Worm (Caenorhabditis elegans) whole organism, young adult: Measurements from ENCODE around the gene spp-3.

ENCODE experiments used
- B0336.3 ChIP-seq: fragments of 200-800 bp; sonication (Bioruptor generic); IDR thresholded peaks from 2 replicates; pipeline ENCODE4 v1.3.6; 2022; ENCODE audit warnings: missing genetic modification characterization, missing compliant biosample characterization
- F33H1.4 ChIP-seq: fragments of 200-800 bp; sonication (Bioruptor generic); IDR thresholded peaks from 2 replicates; pipeline ENCODE4 v1.3.6; 2022; ENCODE audit warnings: missing genetic modification reagents, missing genetic modification characterization, missing compliant biosample characterization
- K11D2.4 ChIP-seq: fragments of 200-800 bp; sonication (Bioruptor generic); IDR thresholded peaks from 2 replicates; pipeline ENCODE4 v1.3.6; 2022; ENCODE audit warnings: missing genetic modification reagents, missing genetic modification characterization, missing compliant biosample characterization
- K12H6.12 ChIP-seq: fragments of 200-800 bp; sonication (Bioruptor generic); optimal IDR thresholded peaks from 2 replicates; lab custom pipeline; 2018; ENCODE audit warnings: mild to moderate bottlenecking, missing genetic modification characterization, missing compliant biosample characterization
- Y67H2A.10 ChIP-seq: fragments of 200-800 bp; sonication (Bioruptor generic); conservative IDR thresholded peaks from 2 replicates; pipeline ENCODE4 v1.3.6; 2022; ENCODE audit warnings: missing genetic modification reagents, missing genetic modification characterization, missing compliant biosample characterization
- Y79H2A.3 ChIP-seq: fragments of 200-800 bp; sonication (Bioruptor generic); conservative IDR thresholded peaks from 2 replicates; pipeline ENCODE4 v1.3.6; 2022; ENCODE audit warnings: missing genetic modification reagents, missing genetic modification characterization, missing compliant biosample characterization
- ZK185.1 ChIP-seq: sonication (generic microtip); optimal IDR thresholded peaks from 2 replicates; lab custom pipeline; 2016; ENCODE audit warnings: mild to moderate bottlenecking, missing genetic modification characterization, missing compliant biosample characterization; ENCODE audit not compliant: poor library complexity, severe bottlenecking
- aptf-2 ChIP-seq: fragments of 200-800 bp; sonication (Bioruptor generic); conservative IDR thresholded peaks from 2 replicates; pipeline ENCODE4 v1.3.6; 2022; ENCODE audit warnings: missing genetic modification reagents, missing genetic modification characterization, missing compliant biosample characterization
- bed-2 ChIP-seq: fragments of 200-800 bp; sonication (Bioruptor generic); IDR thresholded peaks from 2 replicates; pipeline ENCODE4 v1.3.6; 2022; ENCODE audit warnings: missing genetic modification reagents, missing genetic modification characterization, missing compliant biosample characterization
- cebp-1 ChIP-seq, 2 experiments: fragments of 200-800 bp in 1 of 2; sonication (Bioruptor generic) in 1 of 2; sonication (generic microtip) in 1 of 2; IDR thresholded peaks in 1 of 2; optimal IDR thresholded peaks in 1 of 2; 2 replicates each; pipeline versions ENCODE4 v1.3.6 to Lab custom; 2017 to 2022; ENCODE audit warnings: missing compliant biosample characterization in 2 of 2, missing genetic modification characterization in 2 of 2, mild to moderate bottlenecking in 1 of 2, missing genetic modification reagents in 1 of 2, moderate library complexity in 1 of 2
- cebp-2 ChIP-seq: fragments of 200-800 bp; sonication (Bioruptor generic); IDR thresholded peaks from 2 replicates; pipeline ENCODE4 v1.3.6; 2022; ENCODE audit warnings: missing genetic modification characterization, missing compliant biosample characterization
- ceh-40 ChIP-seq: fragments of 200-800 bp; sonication (Bioruptor generic); IDR thresholded peaks from 2 replicates; pipeline ENCODE4 v1.3.6; 2022; ENCODE audit warnings: missing genetic modification characterization, missing compliant biosample characterization
- chd-7 ChIP-seq: sonication (generic microtip); optimal IDR thresholded peaks from 2 replicates; lab custom pipeline; 2016; ENCODE audit warnings: mild to moderate bottlenecking, missing genetic modification characterization, moderate library complexity, missing compliant biosample characterization
- die-1 ChIP-seq: sonication (generic microtip); optimal IDR thresholded peaks from 2 replicates; lab custom pipeline; 2016; ENCODE audit warnings: missing genotype, mild to moderate bottlenecking, missing genetic modification characterization, missing compliant biosample characterization
- dox-1 ChIP-seq: fragments of 200-800 bp; sonication (Bioruptor generic); IDR thresholded peaks from 2 replicates; pipeline ENCODE4 v1.3.6; 2022; ENCODE audit warnings: missing genetic modification reagents, missing genetic modification characterization, missing compliant biosample characterization
- ekl-4 ChIP-seq: fragments of 200-800 bp; sonication (Bioruptor generic); IDR thresholded peaks from 2 replicates; pipeline ENCODE4 v1.3.6; 2022; ENCODE audit warnings: missing genetic modification reagents, missing genetic modification characterization, missing compliant biosample characterization
- ets-4 ChIP-seq: fragments of 200-800 bp; sonication (Bioruptor generic); optimal IDR thresholded peaks from 2 replicates; lab custom pipeline; 2018; ENCODE audit warnings: mild to moderate bottlenecking, missing genetic modification characterization, missing compliant biosample characterization
- gei-17 ChIP-seq: fragments of 200-800 bp; sonication (Bioruptor generic); optimal IDR thresholded peaks from 2 replicates; lab custom pipeline; 2018; ENCODE audit warnings: mild to moderate bottlenecking, missing genetic modification characterization, missing compliant biosample characterization
- hmg-1.2 ChIP-seq: fragments of 200-800 bp; sonication (Bioruptor generic); IDR thresholded peaks from 2 replicates; pipeline ENCODE4 v1.3.6; 2022; ENCODE audit warnings: missing genetic modification reagents, missing genetic modification characterization, missing compliant biosample characterization
- lin-26 ChIP-seq: fragments of 200-800 bp; sonication (Bioruptor generic); IDR thresholded peaks from 2 replicates; pipeline ENCODE4 v1.3.6; 2022; ENCODE audit warnings: missing genetic modification reagents, missing genetic modification characterization, missing compliant biosample characterization
- lsl-1 ChIP-seq: fragments of 200-800 bp; sonication (Bioruptor generic); optimal IDR thresholded peaks from 2 replicates; lab custom pipeline; 2018; ENCODE audit warnings: mild to moderate bottlenecking, missing genetic modification characterization, moderate library complexity, missing compliant biosample characterization
- lsy-27 ChIP-seq: sonication (generic microtip); optimal IDR thresholded peaks from 2 replicates; lab custom pipeline; 2017; ENCODE audit warnings: missing genetic modification characterization, mild to moderate bottlenecking, missing compliant biosample characterization, antibody characterized with exemption, missing genotype, borderline replicate concordance; ENCODE audit not compliant: insufficient read depth
- madf-8 ChIP-seq: fragments of 200-800 bp; sonication (Bioruptor generic); conservative IDR thresholded peaks from 2 replicates; pipeline ENCODE4 v1.3.6; 2022; ENCODE audit warnings: missing genetic modification reagents, missing genetic modification characterization, missing compliant biosample characterization
- mcd-1 ChIP-seq: fragments of 200-800 bp; sonication (Bioruptor generic); IDR thresholded peaks from 2 replicates; pipeline ENCODE4 v1.3.6; 2022; ENCODE audit warnings: missing genetic modification reagents, missing genetic modification characterization, missing compliant biosample characterization
- nfya-1 ChIP-seq: sonication (generic microtip); optimal IDR thresholded peaks from 2 replicates; lab custom pipeline; 2017; ENCODE audit warnings: antibody characterized with exemption, missing compliant biosample characterization, missing genetic modification characterization, borderline replicate concordance; ENCODE audit not compliant: insufficient read depth
- rcor-1 ChIP-seq: fragments of 200-800 bp; sonication (Bioruptor generic); IDR thresholded peaks from 2 replicates; pipeline ENCODE4 v1.3.6; 2022; ENCODE audit warnings: missing genetic modification reagents, missing genetic modification characterization, missing compliant biosample characterization
- rec-8 ChIP-seq, 2 experiments: sonication (generic microtip); optimal IDR thresholded peaks; 2 replicates each; lab custom pipeline; 2016; ENCODE audit warnings: mild to moderate bottlenecking in 2 of 2, missing genetic modification characterization in 2 of 2, missing genetic modification reagents in 2 of 2, missing genotype in 2 of 2, missing biosample characterization in 1 of 2, missing compliant biosample characterization in 1 of 2, moderate library complexity in 1 of 2
- sdz-38 ChIP-seq: sonication (generic microtip); optimal IDR thresholded peaks from 2 replicates; lab custom pipeline; 2016; ENCODE audit warnings: missing genotype, missing genetic modification characterization, missing compliant biosample characterization
- snpc-1.1 ChIP-seq: sonication (generic microtip); optimal IDR thresholded peaks from 2 replicates; lab custom pipeline; 2017; ENCODE audit warnings: missing genetic modification characterization, mild to moderate bottlenecking, missing compliant biosample characterization, antibody characterized with exemption, moderate library complexity, missing genotype, missing genetic modification reagents; ENCODE audit not compliant: insufficient read depth
- snpc-1.3 ChIP-seq: sonication (generic microtip); optimal IDR thresholded peaks from 2 replicates; lab custom pipeline; 2017; ENCODE audit warnings: missing genetic modification characterization, mild to moderate bottlenecking, missing compliant biosample characterization, antibody characterized with exemption, moderate library complexity, missing genotype, missing genetic modification reagents; ENCODE audit not compliant: insufficient read depth
- snpc-3.4 ChIP-seq: sonication (generic microtip); optimal IDR thresholded peaks from 2 replicates; lab custom pipeline; 2017; ENCODE audit warnings: missing genetic modification characterization, mild to moderate bottlenecking, missing compliant biosample characterization, antibody characterized with exemption, moderate library complexity, missing genotype, missing genetic modification reagents
- snpc-4 ChIP-seq, 5 experiments: fragments of 150-350 bp in 1 of 5; sonication (generic microtip) in 4 of 5; optimal IDR thresholded peaks; 2 replicates each; lab custom pipeline; 2014 to 2018; ENCODE audit warnings: missing genetic modification characterization in 5 of 5, missing biosample characterization in 3 of 5, antibody characterized with exemption in 2 of 5, mild to moderate bottlenecking in 2 of 5, missing compliant biosample characterization in 2 of 5, missing genotype in 2 of 5, moderate library complexity in 2 of 5, missing genetic modification reagents in 1 of 5
- tbx-9 ChIP-seq: sonication (generic microtip); optimal IDR thresholded peaks from 2 replicates; lab custom pipeline; 2016; ENCODE audit warnings: borderline replicate concordance, missing genetic modification characterization, inconsistent platforms, missing compliant biosample characterization
- unc-62 ChIP-seq: fragments of 150-350 bp; optimal IDR thresholded peaks from 2 replicates; lab custom pipeline; 2014; ENCODE audit warnings: missing biosample characterization, missing genetic modification reagents, missing genetic modification characterization
- zfh-2 ChIP-seq: fragments of 200-800 bp; sonication (Bioruptor generic); conservative IDR thresholded peaks from 2 replicates; pipeline ENCODE4 v1.3.6; 2022; ENCODE audit warnings: missing genetic modification reagents, missing genetic modification characterization, missing compliant biosample characterization
- ztf-25 ChIP-seq: fragments of 200-800 bp; sonication (Bioruptor generic); IDR thresholded peaks from 2 replicates; pipeline ENCODE4 v1.3.6; 2022; ENCODE audit warnings: missing genetic modification reagents, missing genetic modification characterization, missing compliant biosample characterization
- ztf-28 ChIP-seq: fragments of 200-800 bp; sonication (Bioruptor generic); IDR thresholded peaks from 2 replicates; pipeline ENCODE4 v1.3.6; 2022; ENCODE audit warnings: missing genetic modification reagents, missing genetic modification characterization, missing compliant biosample characterization
- ztf-6 ChIP-seq: fragments of 200-800 bp; sonication (Bioruptor generic); IDR thresholded peaks from 2 replicates; pipeline ENCODE4 v1.3.6; 2022; ENCODE audit warnings: missing genetic modification reagents, missing genetic modification characterization, missing compliant biosample characterization

Gene spp-3

ce11 chrX:7314564-7314963, 589 bp downstream of the spp-3 start (continued):
- TF ChIP-seq bed-2 (GFP tag; lab: Robert Waterston, UW) (no peak), ceh-40 (GFP tag; lab: Robert Waterston, UW) (no peak), snpc-1.1 (tag; lab: Kevin White, UChicago) (no peak), lsy-27 (tag; lab: Kevin White, UChicago) (no peak), chd-7 (no peak), lin-26 (GFP tag; lab: Robert Waterston, UW) (no peak), snpc-3.4 (tag; lab: Kevin White, UChicago) (no peak), rec-8 (tag; optimal IDR thresholded peaks at IDR 0.05; lab: Kevin White, UChicago) (no peak), mcd-1 (GFP tag; lab: Robert Waterston, UW) (no peak), ets-4 (GFP tag; lab: Kevin White, UChicago) (no peak), B0336.3 (0 out of 2 replicates have a peak, but pooled peaks have one; percentile 15), ztf-25 (no peak), die-1 (tag; lab: Kevin White, UChicago) (no peak), cebp-2 (GFP tag; lab: Robert Waterston, UW) (no peak)
- TF ChIP-seq, all 124 proteins: peak for 4

- TF ChIP-seq Y79H2A.3 (GFP tag; lab: Robert Waterston, UW) (no peak), ztf-28 (GFP tag; lab: Robert Waterston, UW) (no peak), gei-17 (no peak), snpc-1.3 (tag; lab: Kevin White, UChicago) (no peak), ztf-6 (GFP tag; lab: Robert Waterston, UW) (no peak), sdz-38 (tag; lab: Kevin White, UChicago) (no peak), ekl-4 (no peak), madf-8 (GFP tag; lab: Robert Waterston, UW) (no peak), lin-26 (GFP tag; lab: Robert Waterston, UW) (no peak), tbx-9 (tag; lab: Kevin White, UChicago) (no peak), nfya-1 (tag; lab: Kevin White, UChicago) (no peak)
Measured at ce11 chrX:7313236-7313635, 1.9 kb downstream of the spp-3 start.

ce11 chrX:7311870-7312269, 3.3 kb downstream of the spp-3 start:
- TF ChIP-seq Y67H2A.10 (GFP tag; lab: Robert Waterston, UW): no peak
- TF ChIP-seq snpc-3.4 (tag; lab: Kevin White, UChicago): no peak
- peak; percentile 91 for TF ChIP-seq aptf-2
- TF ChIP-seq ekl-4: no peak
- TF ChIP-seq rcor-1 (GFP tag; lab: Robert Waterston, UW): no peak
- TF ChIP-seq, all 124 proteins: peak for 1

ce11 chrX:7309775-7310174, 5.4 kb downstream of the spp-3 start, which contains the start of the genes his-38 and his-40:
his-38 (minus strand) TSS chrX:7309875.
his-40 (plus strand) TSS chrX:7310110.
- TF ChIP-seq hmg-1.2 (peak; percentile 36; the same call in 1 of the 2 replicates), lsy-27 (tag; lab: Kevin White, UChicago) (no peak)

- TF ChIP-seq Y67H2A.10 (GFP tag; lab: Robert Waterston, UW) (0 out of 2 replicates have a peak, but pooled peaks have one; percentile 31), lsl-1 (GFP tag; lab: Kevin White, UChicago) (no peak), rcor-1 (GFP tag; lab: Robert Waterston, UW) (0 out of 2 replicates have a peak, but pooled peaks have one; percentile 40), chd-7 (peak; percentile 34), cebp-1 (GFP tag; IDR thresholded peaks at IDR 0.05; lab: Robert Waterston, UW) (no peak), cebp-1 (tag; optimal IDR thresholded peaks at IDR 0.05; lab: Kevin White, UChicago) (peak; percentile 47), K12H6.12 (tag; lab: Kevin White, UChicago) (peak; percentile 58), ZK185.1 (tag; lab: Kevin White, UChicago) (peak; percentile 37), unc-62 (GFP tag; lab: Kevin White, UChicago) (no peak), zfh-2 (peak; percentile 86), snpc-4 (GFP tag; optimal IDR thresholded peaks at IDR 0.05; lab: Kevin White, UChicago) (no peak), snpc-4 (tag; optimal IDR thresholded peaks at IDR 0.05; lab: Kevin White, UChicago) (peak in 3 of 4 experiments; percentile 3 to 7 (median 5)), K11D2.4 (GFP tag; lab: Robert Waterston, UW) (peak; percentile 58; the same call in 1 of the 2 replicates), F33H1.4 (GFP tag; lab: Robert Waterston, UW) (no peak), hmg-1.2 (peak; percentile 57; the same call in 1 of the 2 replicates), dox-1 (GFP tag; lab: Robert Waterston, UW) (peak; percentile 48; the same call in 1 of the 2 replicates)
Measured at ce11 chrX:7306434-7306833, 8.7 kb downstream of the spp-3 start.
